Fruit fly (Drosophila melanogaster) whole organism, adult: ENCODE measurements around the gene CG15553.
A peak's percentile ranks its signal among the peaks of the same experiment; 100 is the strongest.

Source experiments
- CG11617 ChIP-seq: fragments of 200-800 bp; sonication (Bioruptor generic); optimal IDR thresholded peaks from 2 replicates; lab custom pipeline; 2017; ENCODE audit warnings: mild to moderate bottlenecking, missing biosample characterization, missing genetic modification reagents, missing genetic modification characterization
- CG12768 ChIP-seq: fragments of 200-800 bp; sonication (Bioruptor generic); optimal IDR thresholded peaks from 2 replicates; lab custom pipeline; 2017; ENCODE audit warnings: missing biosample characterization, missing genetic modification characterization, mild to moderate bottlenecking, moderate library complexity, missing genetic modification reagents
- CG14711 ChIP-seq: fragments of 200-800 bp; sonication (Bioruptor generic); optimal IDR thresholded peaks from 2 replicates; lab custom pipeline; 2018; ENCODE audit warnings: missing biosample characterization, mild to moderate bottlenecking, missing genetic modification characterization, moderate library complexity
- CG1620 ChIP-seq: fragments of 200-800 bp; sonication (Bioruptor generic); optimal IDR thresholded peaks from 2 replicates; lab custom pipeline; 2016; ENCODE audit warnings: missing biosample characterization, missing genetic modification characterization
- CG33017 ChIP-seq: fragments of 200-800 bp; sonication (Bioruptor generic); optimal IDR thresholded peaks from 2 replicates; lab custom pipeline; 2018; ENCODE audit warnings: missing biosample characterization, mild to moderate bottlenecking, missing genetic modification characterization, moderate library complexity
- CG5204 ChIP-seq: fragments of 200-800 bp; sonication (Bioruptor generic); optimal IDR thresholded peaks from 2 replicates; lab custom pipeline; 2016; ENCODE audit warnings: missing biosample characterization, missing genetic modification characterization
- CG7045 ChIP-seq: fragments of 200-800 bp; sonication (Bioruptor generic); optimal IDR thresholded peaks from 2 replicates; lab custom pipeline; 2017; ENCODE audit warnings: missing biosample characterization, mild to moderate bottlenecking, missing genetic modification characterization
- CG7101 ChIP-seq: fragments of 200-800 bp; sonication (Bioruptor generic); optimal IDR thresholded peaks from 2 replicates; lab custom pipeline; 2018; ENCODE audit warnings: missing biosample characterization, mild to moderate bottlenecking, missing genetic modification characterization, moderate library complexity
- Clk ChIP-seq: fragments of 200-800 bp; sonication (Bioruptor generic); optimal IDR thresholded peaks from 2 replicates; lab custom pipeline; 2017; ENCODE audit warnings: missing biosample characterization, missing genetic modification characterization
- Crg-1 ChIP-seq: fragments of 200-800 bp; sonication (Bioruptor generic); optimal IDR thresholded peaks from 2 replicates; lab custom pipeline; 2016; ENCODE audit warnings: missing biosample characterization, missing genetic modification characterization
- Hr96 ChIP-seq: fragments of 200-800 bp; sonication (Bioruptor generic); optimal IDR thresholded peaks from 2 replicates; lab custom pipeline; 2016; ENCODE audit warnings: missing biosample characterization, missing genetic modification characterization
- Mnt ChIP-seq: fragments of 200-800 bp; sonication (Bioruptor generic); optimal IDR thresholded peaks from 2 replicates; lab custom pipeline; 2016; ENCODE audit warnings: missing biosample characterization, mild to moderate bottlenecking, missing genetic modification characterization
- bab1 ChIP-seq: fragments of 200-800 bp; sonication (Bioruptor generic); optimal IDR thresholded peaks from 3 replicates; lab custom pipeline; 2019; ENCODE audit warnings: missing biosample characterization, mild to moderate bottlenecking, missing genetic modification characterization, moderate library complexity
- cic ChIP-seq: fragments of 200-800 bp; sonication (Bioruptor generic); optimal IDR thresholded peaks from 2 replicates; lab custom pipeline; 2017; ENCODE audit warnings: missing biosample characterization, mild to moderate bottlenecking, missing genetic modification characterization, moderate library complexity
- cnc ChIP-seq, 2 experiments: fragments of >200 bp; optimal IDR thresholded peaks; 2 replicates each; lab custom pipeline; 2017
- kay ChIP-seq: fragments of 200-800 bp; sonication (Bioruptor generic); peaks from one replicate; lab custom pipeline; 2016; ENCODE audit warnings: missing biosample characterization, missing genetic modification characterization, borderline replicate concordance
- ovo ChIP-seq: fragments of 200-800 bp; sonication (Bioruptor generic); optimal IDR thresholded peaks from 2 replicates; lab custom pipeline; 2016; ENCODE audit warnings: missing biosample characterization, missing genetic modification characterization
- pad ChIP-seq: fragments of 200-800 bp; sonication (Bioruptor generic); optimal IDR thresholded peaks from 3 replicates; lab custom pipeline; 2017; ENCODE audit warnings: missing biosample characterization, missing genetic modification characterization, mild to moderate bottlenecking, moderate library complexity, missing genetic modification reagents
- tj ChIP-seq: fragments of 200-800 bp; sonication (Bioruptor generic); optimal IDR thresholded peaks from 3 replicates; lab custom pipeline; 2017; ENCODE audit warnings: missing biosample characterization, mild to moderate bottlenecking, missing genetic modification characterization, moderate library complexity
- toe ChIP-seq: fragments of 200-800 bp; sonication (Bioruptor generic); optimal IDR thresholded peaks from 2 replicates; lab custom pipeline; 2016; ENCODE audit warnings: missing biosample characterization, missing genetic modification characterization

Gene CG15553

dm6 chr3R:31086394-31086793, 14.6 kb downstream of the CG15553 start:
- TF ChIP-seq ovo = no peak
- TF ChIP-seq bab1 (GFP tag; lab: Kevin White, UChicago) = peak; percentile 33

- TF ChIP-seq bab1 (GFP tag; lab: Kevin White, UChicago) = no peak
- no peak for TF ChIP-seq Crg-1 (GFP tag; lab: Kevin White, UChicago)
- TF ChIP-seq cic (GFP tag; lab: Kevin White, UChicago) = no peak
- TF ChIP-seq CG5204 (GFP tag; lab: Kevin White, UChicago) = no peak
- TF ChIP-seq tj (GFP tag; lab: Kevin White, UChicago) = no peak
- TF ChIP-seq Mnt = no peak
- no peak for TF ChIP-seq CG33017 (tag; lab: Kevin White, UChicago)
- no peak for TF ChIP-seq CG7045 (GFP tag; lab: Kevin White, UChicago)
- no peak for TF ChIP-seq CG11617 (GFP tag; lab: Kevin White, UChicago)
- no peak for TF ChIP-seq CG7101
- no peak for TF ChIP-seq Clk (GFP tag; lab: Kevin White, UChicago)
- no peak for TF ChIP-seq CG14711
- TF ChIP-seq cnc (optimal IDR thresholded peaks at IDR 0.05; lab: Kevin White, UChicago) = no peak
- TF ChIP-seq pad (GFP tag; lab: Kevin White, UChicago) = no peak
- no peak for TF ChIP-seq ovo
- TF ChIP-seq toe (GFP tag; lab: Kevin White, UChicago) = no peak
- no peak for TF ChIP-seq Hr96 (GFP tag; lab: Kevin White, UChicago)
- no peak for TF ChIP-seq CG12768 (GFP tag; lab: Kevin White, UChicago)
Measured at dm6 chr3R:31070732-31071131, 30.2 kb downstream of the CG15553 start.

- TF ChIP-seq toe (GFP tag; lab: Kevin White, UChicago) (no peak), cic (GFP tag; lab: Kevin White, UChicago) (no peak), Crg-1 (GFP tag; lab: Kevin White, UChicago) (no peak), CG33017 (tag; lab: Kevin White, UChicago) (no peak), kay (GFP tag; lab: Kevin White, UChicago) (no peak), Clk (GFP tag; lab: Kevin White, UChicago) (no peak), Mnt (no peak), pad (GFP tag; lab: Kevin White, UChicago) (no peak), CG7101 (no peak), cnc (optimal IDR thresholded peaks at IDR 0.05; lab: Kevin White, UChicago) (no peak), CG1620 (GFP tag; lab: Kevin White, UChicago) (no peak), CG11617 (GFP tag; lab: Kevin White, UChicago) (no peak), bab1 (GFP tag; lab: Kevin White, UChicago) (no peak), CG5204 (GFP tag; lab: Kevin White, UChicago) (no peak), Hr96 (GFP tag; lab: Kevin White, UChicago) (no peak), CG7045 (GFP tag; lab: Kevin White, UChicago) (no peak), tj (GFP tag; lab: Kevin White, UChicago) (no peak), ovo (no peak)
Measured at dm6 chr3R:31066356-31066755, 34.6 kb downstream of the CG15553 start.

dm6 chr3R:31064653-31065322, 36.2 kb downstream of the CG15553 start, which contains the start of gene Sox100B:
Sox100B (plus strand) TSS chr3R:31065253.
- TF ChIP-seq kay (GFP tag; lab: Kevin White, UChicago) = peak; percentile 41
- TF ChIP-seq CG14711 = no peak

- TF ChIP-seq CG11617 (GFP tag; lab: Kevin White, UChicago) (no peak), CG1620 (GFP tag; lab: Kevin White, UChicago) (no peak), Hr96 (GFP tag; lab: Kevin White, UChicago) (no peak), kay (GFP tag; lab: Kevin White, UChicago) (peak; percentile 8)
Measured at dm6 chr3R:31062344-31062964, 38.5 kb downstream of the CG15553 start.

DNA sequence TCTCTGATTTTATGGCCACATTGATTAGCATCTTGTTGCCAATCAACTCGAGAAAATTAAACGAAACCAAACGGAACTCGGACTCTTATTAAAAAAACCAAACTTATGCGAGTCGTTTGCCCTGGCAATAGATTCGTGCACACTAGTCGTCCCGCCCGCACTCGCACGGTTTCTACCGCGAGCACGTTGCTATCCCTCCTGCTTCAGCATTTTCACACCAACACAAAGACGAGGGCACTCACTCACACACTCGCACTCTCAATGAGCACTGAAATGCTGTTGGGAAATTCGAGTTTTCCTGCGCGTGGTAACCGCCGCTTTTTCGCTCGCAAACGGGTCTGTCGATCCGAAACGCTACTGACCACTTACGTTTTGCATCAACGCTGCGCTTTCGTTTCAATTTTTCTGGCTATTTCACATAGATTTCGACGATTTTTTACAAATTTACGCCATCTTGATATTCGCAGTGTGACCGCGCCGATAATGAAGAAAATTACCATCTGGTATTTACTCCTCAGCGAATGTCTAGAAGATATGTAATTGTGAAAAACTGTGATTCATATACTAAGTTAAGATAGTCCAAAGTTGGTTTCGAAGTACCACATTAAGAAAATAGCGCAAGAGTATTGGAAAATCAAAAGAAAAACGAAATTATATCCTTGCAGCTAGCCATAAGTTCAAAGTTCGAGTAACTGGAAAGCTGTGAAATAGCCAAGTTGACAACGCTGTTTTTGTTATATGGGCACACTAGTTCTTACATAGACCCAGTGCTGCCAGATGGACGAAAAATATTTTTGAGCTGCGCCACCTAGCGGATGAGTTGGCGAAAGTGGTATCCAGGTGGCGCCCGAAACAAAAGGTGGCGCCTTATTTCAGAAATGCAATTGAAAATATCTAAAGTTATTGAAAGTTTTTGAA, 40.0 kb downstream of the CG15553 start, which contains the start of gene dco:
Gene dco (minus strand): TSS at position 503 of the 918 bp plus-strand sequence.
- TF ChIP-seq Mnt (peak; percentile 88), CG7045 (GFP tag; lab: Kevin White, UChicago) (peak; percentile 38), pad (GFP tag; lab: Kevin White, UChicago) (peak; percentile 54), tj (GFP tag; lab: Kevin White, UChicago) (peak; percentile 77), cic (GFP tag; lab: Kevin White, UChicago) (no peak), ovo (no peak), CG7101 (peak; percentile 37), CG1620 (GFP tag; lab: Kevin White, UChicago) (peak; percentile 69), CG11617 (GFP tag; lab: Kevin White, UChicago) (no peak), Clk (GFP tag; lab: Kevin White, UChicago) (no peak), CG5204 (GFP tag; lab: Kevin White, UChicago) (peak; percentile 44), CG12768 (GFP tag; lab: Kevin White, UChicago) (peak; percentile 7), bab1 (GFP tag; lab: Kevin White, UChicago) (peak; percentile 52), CG33017 (tag; lab: Kevin White, UChicago) (no peak), cnc (optimal IDR thresholded peaks at IDR 0.05; lab: Kevin White, UChicago) (no peak), CG14711 (no peak), kay (GFP tag; lab: Kevin White, UChicago) (no peak), toe (GFP tag; lab: Kevin White, UChicago) (peak; percentile 64), Hr96 (GFP tag; lab: Kevin White, UChicago) (peak; percentile 86), Crg-1 (GFP tag; lab: Kevin White, UChicago) (peak; percentile 42)
